Worm (Caenorhabditis elegans) whole organism, L4/young adult: ENCODE data around the gene npp-20.

Experiments used
- W03F9.2 ChIP-seq: fragments of 150-350 bp; optimal IDR thresholded peaks from 2 replicates; lab custom pipeline; 2014; ENCODE audit warnings: missing biosample characterization, missing genetic modification characterization
- dao-5 ChIP-seq: sonication (generic microtip); optimal IDR thresholded peaks from 2 replicates; lab custom pipeline; 2016; ENCODE audit warnings: missing genotype, missing genetic modification characterization, moderate library complexity, missing compliant biosample characterization
- him-1 ChIP-seq: sonication (generic microtip); optimal IDR thresholded peaks from 2 replicates; lab custom pipeline; 2016; ENCODE audit warnings: missing genotype, missing genetic modification reagents, missing genetic modification characterization, missing compliant biosample characterization

- TF ChIP-seq him-1 (tag; lab: Kevin White, UChicago): no peak
- no peak for TF ChIP-seq dao-5 (tag; lab: Kevin White, UChicago)
- no peak for TF ChIP-seq W03F9.2 (tag; lab: Kevin White, UChicago)
These were observed 20.8 kb downstream of the npp-20 start, which contains the start of gene Y77E11A.12 for ce11 chrIV:1475009-1475408.
